Worm (Caenorhabditis elegans): ENCODE measurements around the gene T11G6.2.

The T11G6.2 gene

ce11 chrIV:10889820-10890462 is 31.6 kb upstream of the T11G6.2 start, which contains the start of gene F13E9.15:
Gene F13E9.15, minus strand, starts transcription at chrIV:10889870.
- TF ChIP-seq ztf-23 (GFP tag; IDR thresholded peaks at IDR 0.05) (no peak), flt-1 (GFP tag; IDR thresholded peaks at IDR 0.05) (no peak), ztf-29 (GFP tag; IDR thresholded peaks at IDR 0.05) (no peak), ref-1 (GFP tag; conservative IDR thresholded peaks at IDR 0.05) (no peak), tab-1 (GFP tag; IDR thresholded peaks at IDR 0.05) (no peak), med-1 (GFP tag; optimal IDR thresholded peaks at IDR 0.05; ENCODE audit: insufficient read depth) (no peak), cog-1 (tag; optimal IDR thresholded peaks at IDR 0.05) (no peak), klf-2 (GFP tag; conservative IDR thresholded peaks at IDR 0.05) (no peak), T22C8.4 (GFP tag; IDR thresholded peaks at IDR 0.05) (no peak)

DNA sequence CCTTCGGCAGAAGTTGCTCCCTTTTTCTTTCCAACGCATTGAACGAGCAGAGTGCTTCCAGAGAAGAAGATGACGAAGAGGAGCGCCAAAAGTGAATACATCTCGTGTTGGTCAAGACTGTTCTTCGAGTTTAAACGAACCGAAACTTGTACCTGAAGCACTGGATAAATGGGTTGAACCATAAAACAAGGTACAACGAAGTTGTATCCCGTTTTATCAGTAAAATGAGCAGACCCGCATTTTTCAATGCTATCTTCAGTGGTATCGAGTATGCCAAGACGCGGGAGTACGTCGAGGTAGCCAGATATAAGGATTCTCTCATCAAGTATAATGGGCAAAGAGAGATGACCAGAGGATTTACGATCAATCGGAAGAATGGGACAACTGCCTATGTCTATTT is 29.0 kb upstream of the T11G6.2 start, which contains the start of gene F13E9.16:
Gene F13E9.16, minus strand, starts transcription at position 101 of the 400 bp plus-strand sequence.
- TF ChIP-seq ref-1 (GFP tag; conservative IDR thresholded peaks at IDR 0.05) (no peak), ztf-29 (GFP tag; IDR thresholded peaks at IDR 0.05) (no peak), T22C8.4 (GFP tag; IDR thresholded peaks at IDR 0.05) (no peak), ztf-23 (GFP tag; IDR thresholded peaks at IDR 0.05) (no peak), cog-1 (tag; optimal IDR thresholded peaks at IDR 0.05) (no peak), klf-2 (GFP tag; conservative IDR thresholded peaks at IDR 0.05) (no peak), tab-1 (GFP tag; IDR thresholded peaks at IDR 0.05) (no peak), med-1 (GFP tag; optimal IDR thresholded peaks at IDR 0.05; ENCODE audit: insufficient read depth) (no peak), flt-1 (GFP tag; IDR thresholded peaks at IDR 0.05) (no peak)

ce11 chrIV:10885915-10886314 is 27.6 kb upstream of the T11G6.2 start, which contains the start of gene srlf-11:
Gene srlf-11, minus strand, starts transcription at chrIV:10886015.
- TF ChIP-seq ztf-23 (GFP tag; IDR thresholded peaks at IDR 0.05) (no peak), T22C8.4 (GFP tag; IDR thresholded peaks at IDR 0.05) (no peak), cog-1 (tag; optimal IDR thresholded peaks at IDR 0.05) (no peak), med-1 (GFP tag; optimal IDR thresholded peaks at IDR 0.05; ENCODE audit: insufficient read depth) (no peak), flt-1 (GFP tag; IDR thresholded peaks at IDR 0.05) (no peak), ztf-29 (GFP tag; IDR thresholded peaks at IDR 0.05) (no peak), klf-2 (GFP tag; conservative IDR thresholded peaks at IDR 0.05) (no peak), ref-1 (GFP tag; conservative IDR thresholded peaks at IDR 0.05) (no peak), tab-1 (GFP tag; IDR thresholded peaks at IDR 0.05) (no peak)

DNA sequence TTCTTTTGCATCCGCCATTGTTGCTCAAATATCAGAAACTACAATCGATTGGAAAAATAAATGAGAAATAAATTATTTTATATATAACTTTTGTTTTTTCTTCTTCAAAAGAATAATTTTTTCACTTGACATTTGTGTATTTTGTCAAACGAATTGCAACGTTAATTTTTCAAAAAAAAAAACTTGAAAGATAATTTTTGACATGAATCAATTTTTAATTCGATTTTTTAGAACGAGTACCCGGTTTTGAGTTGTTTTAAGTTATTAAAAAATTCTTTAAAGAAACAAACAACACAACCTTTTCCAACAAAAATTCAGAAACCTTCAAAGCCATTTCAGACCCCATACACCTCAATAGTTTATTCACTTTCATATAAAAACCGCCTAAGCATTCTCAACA is 26.0 kb upstream of the T11G6.2 start, which contains the start of gene F13E9.5:
Gene F13E9.5, minus strand, starts transcription at position 101 of the 400 bp plus-strand sequence.
- TF ChIP-seq ztf-23 (GFP tag; IDR thresholded peaks at IDR 0.05): no peak
- TF ChIP-seq med-1 (GFP tag; optimal IDR thresholded peaks at IDR 0.05; ENCODE audit: insufficient read depth): no peak
- no peak for TF ChIP-seq ref-1 (GFP tag; conservative IDR thresholded peaks at IDR 0.05)
- TF ChIP-seq klf-2 (GFP tag; conservative IDR thresholded peaks at IDR 0.05): no peak
- TF ChIP-seq T22C8.4 (GFP tag; IDR thresholded peaks at IDR 0.05): no peak
- no peak for TF ChIP-seq flt-1 (GFP tag; IDR thresholded peaks at IDR 0.05)
- no peak for TF ChIP-seq cog-1 (tag; optimal IDR thresholded peaks at IDR 0.05)
- TF ChIP-seq tab-1 (GFP tag; IDR thresholded peaks at IDR 0.05): no peak
- TF ChIP-seq ztf-29 (GFP tag; IDR thresholded peaks at IDR 0.05): no peak

ce11 chrIV:10881230-10881629 is 22.9 kb upstream of the T11G6.2 start, which contains the start of gene F13E9.13:
Gene F13E9.13, plus strand, starts transcription at chrIV:10881546.
- TF ChIP-seq T22C8.4 (GFP tag; IDR thresholded peaks at IDR 0.05) (no peak), ztf-29 (GFP tag; IDR thresholded peaks at IDR 0.05) (no peak), flt-1 (GFP tag; IDR thresholded peaks at IDR 0.05) (no peak), ztf-23 (GFP tag; IDR thresholded peaks at IDR 0.05) (no peak), cog-1 (tag; optimal IDR thresholded peaks at IDR 0.05) (no peak), med-1 (GFP tag; optimal IDR thresholded peaks at IDR 0.05; ENCODE audit: insufficient read depth) (no peak), ref-1 (GFP tag; conservative IDR thresholded peaks at IDR 0.05) (no peak), klf-2 (GFP tag; conservative IDR thresholded peaks at IDR 0.05) (no peak), tab-1 (GFP tag; IDR thresholded peaks at IDR 0.05) (no peak)

DNA sequence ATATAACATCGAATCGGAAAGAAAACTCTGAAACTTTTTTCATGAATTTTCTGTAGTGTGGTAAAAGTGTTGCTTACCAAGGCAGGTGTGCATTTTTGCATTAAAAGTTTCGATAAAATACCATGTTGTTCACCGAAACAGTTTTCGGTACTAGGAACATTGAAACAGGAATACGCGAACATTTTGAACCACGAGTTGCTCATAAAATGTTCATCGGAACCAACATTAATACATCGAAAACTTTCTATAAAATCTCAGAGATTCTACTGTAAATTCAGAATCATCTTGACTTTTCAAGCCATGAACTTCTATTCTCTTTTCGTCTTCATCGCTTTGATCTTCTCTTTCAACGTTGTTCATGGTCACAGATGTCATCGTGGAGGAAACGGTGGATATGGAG is 22.0 kb upstream of the T11G6.2 start, which contains the start of gene fipr-15:
Gene fipr-15, plus strand, starts transcription at position 301 of the 400 bp plus-strand sequence.
- no peak for TF ChIP-seq klf-2 (GFP tag; conservative IDR thresholded peaks at IDR 0.05)
- no peak for TF ChIP-seq med-1 (GFP tag; optimal IDR thresholded peaks at IDR 0.05; ENCODE audit: insufficient read depth)
- no peak for TF ChIP-seq tab-1 (GFP tag; IDR thresholded peaks at IDR 0.05)
- no peak for TF ChIP-seq T22C8.4 (GFP tag; IDR thresholded peaks at IDR 0.05)
- TF ChIP-seq ztf-29 (GFP tag; IDR thresholded peaks at IDR 0.05): no peak
- TF ChIP-seq cog-1 (tag; optimal IDR thresholded peaks at IDR 0.05): no peak
- TF ChIP-seq ref-1 (GFP tag; conservative IDR thresholded peaks at IDR 0.05): no peak
- no peak for TF ChIP-seq ztf-23 (GFP tag; IDR thresholded peaks at IDR 0.05)
- TF ChIP-seq flt-1 (GFP tag; IDR thresholded peaks at IDR 0.05): no peak

- TF ChIP-seq flt-1 (GFP tag; IDR thresholded peaks at IDR 0.05) (no peak), T22C8.4 (GFP tag; IDR thresholded peaks at IDR 0.05) (no peak), cog-1 (tag; optimal IDR thresholded peaks at IDR 0.05) (no peak), ref-1 (GFP tag; conservative IDR thresholded peaks at IDR 0.05) (no peak), ztf-29 (GFP tag; IDR thresholded peaks at IDR 0.05) (no peak), tab-1 (GFP tag; IDR thresholded peaks at IDR 0.05) (no peak), med-1 (GFP tag; optimal IDR thresholded peaks at IDR 0.05; ENCODE audit: insufficient read depth) (no peak), ztf-23 (GFP tag; IDR thresholded peaks at IDR 0.05) (no peak), klf-2 (GFP tag; conservative IDR thresholded peaks at IDR 0.05) (no peak)
These were observed 21.2 kb upstream of the T11G6.2 start, which contains the start of gene sdz-13 for ce11 chrIV:10879542-10879941. Gene sdz-13, minus strand, starts transcription at chrIV:10879642.

DNA sequence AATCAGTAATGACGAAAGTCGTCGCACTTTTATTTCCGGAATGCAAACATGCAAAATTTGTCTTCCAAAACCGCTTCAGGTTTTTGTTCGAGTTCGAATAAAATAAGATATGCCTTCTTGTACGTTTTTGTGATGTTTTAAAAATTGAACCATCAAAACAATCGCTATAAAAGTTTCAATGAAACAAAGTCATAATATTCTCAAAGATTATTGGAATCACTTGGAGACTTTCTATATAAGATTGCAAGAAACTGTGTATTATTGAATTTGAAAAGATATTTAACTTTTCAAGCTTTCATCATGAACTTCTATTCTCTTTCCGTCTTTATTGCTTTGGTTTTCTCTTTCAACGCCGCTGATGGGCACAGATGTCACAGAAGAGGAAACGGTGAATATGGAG is 18.5 kb upstream of the T11G6.2 start, which contains the start of gene fipr-14:
Gene fipr-14, plus strand, starts transcription at position 301 of the 400 bp plus-strand sequence.
- no peak for TF ChIP-seq tab-1 (GFP tag; IDR thresholded peaks at IDR 0.05)
- TF ChIP-seq flt-1 (GFP tag; IDR thresholded peaks at IDR 0.05): no peak
- TF ChIP-seq ref-1 (GFP tag; conservative IDR thresholded peaks at IDR 0.05): no peak
- no peak for TF ChIP-seq med-1 (GFP tag; optimal IDR thresholded peaks at IDR 0.05; ENCODE audit: insufficient read depth)
- TF ChIP-seq cog-1 (tag; optimal IDR thresholded peaks at IDR 0.05): no peak
- TF ChIP-seq ztf-29 (GFP tag; IDR thresholded peaks at IDR 0.05): no peak
- TF ChIP-seq ztf-23 (GFP tag; IDR thresholded peaks at IDR 0.05): no peak
- no peak for TF ChIP-seq klf-2 (GFP tag; conservative IDR thresholded peaks at IDR 0.05)
- TF ChIP-seq T22C8.4 (GFP tag; IDR thresholded peaks at IDR 0.05): no peak

ce11 chrIV:10874527-10874926 is 16.2 kb upstream of the T11G6.2 start, which contains the start of gene F13E9.12:
Gene F13E9.12, minus strand, starts transcription at chrIV:10874627.
- TF ChIP-seq cog-1 (tag; optimal IDR thresholded peaks at IDR 0.05): no peak
- no peak for TF ChIP-seq med-1 (GFP tag; optimal IDR thresholded peaks at IDR 0.05; ENCODE audit: insufficient read depth)
- TF ChIP-seq flt-1 (GFP tag; IDR thresholded peaks at IDR 0.05): no peak
- no peak for TF ChIP-seq klf-2 (GFP tag; conservative IDR thresholded peaks at IDR 0.05)
- no peak for TF ChIP-seq tab-1 (GFP tag; IDR thresholded peaks at IDR 0.05)
- no peak for TF ChIP-seq ztf-29 (GFP tag; IDR thresholded peaks at IDR 0.05)
- no peak for TF ChIP-seq T22C8.4 (GFP tag; IDR thresholded peaks at IDR 0.05)
- no peak for TF ChIP-seq ref-1 (GFP tag; conservative IDR thresholded peaks at IDR 0.05)
- no peak for TF ChIP-seq ztf-23 (GFP tag; IDR thresholded peaks at IDR 0.05)

Measured in whole organism, midembryonic.